Worm (Caenorhabditis elegans): ENCODE results near the gene nmgp-1.

Gene nmgp-1

DNA sequence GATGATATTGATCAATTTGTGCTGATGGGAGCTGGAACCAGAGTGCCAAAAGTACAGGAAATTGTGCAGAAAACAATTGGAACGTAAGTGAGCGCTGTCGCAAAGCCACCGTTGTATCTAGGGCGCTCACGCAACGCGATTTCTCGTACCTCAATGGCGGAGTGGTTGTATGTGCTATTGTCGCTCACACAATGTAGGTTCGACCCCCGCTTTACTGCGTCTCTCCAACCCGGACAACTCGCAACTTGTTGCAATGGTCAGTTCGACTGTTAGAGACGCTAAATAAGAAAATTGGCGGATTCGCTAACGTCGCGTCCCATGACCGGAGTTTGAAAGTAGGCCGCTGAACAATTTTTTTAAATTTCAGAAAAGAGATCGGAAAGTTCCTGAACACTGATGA, 12.2 kb upstream of the nmgp-1 start (continued):
- no peak for TF ChIP-seq daf-12 (tag; optimal IDR thresholded peaks at IDR 0.05)
- no peak for TF ChIP-seq attf-4 (tag; optimal IDR thresholded peaks at IDR 0.05)
- 0 out of 2 replicates have a peak, but pooled peaks have one; percentile 13 for TF ChIP-seq mxl-2 (GFP tag; conservative IDR thresholded peaks at IDR 0.05)
- TF ChIP-seq lin-1 (GFP tag; IDR thresholded peaks at IDR 0.05), result peak; percentile 76
- peak; percentile 21; the same call in 1 of the 2 replicates for TF ChIP-seq Y105C5A.15 (GFP tag; IDR thresholded peaks at IDR 0.05)
- no peak for TF ChIP-seq cey-2 (tag; optimal IDR thresholded peaks at IDR 0.05; ENCODE audit: borderline replicate concordance, insufficient read depth)
- peak; percentile 22; the same call in 1 of the 2 replicates for TF ChIP-seq daf-19 (GFP tag; conservative IDR thresholded peaks at IDR 0.05)
- no peak for TF ChIP-seq Y75B8A.6 (GFP tag; IDR thresholded peaks at IDR 0.05)
- peak; percentile 30 for TF ChIP-seq nhr-48 (tag; optimal IDR thresholded peaks at IDR 0.05)
- peak; percentile 70 for TF ChIP-seq lim-7 (GFP tag; IDR thresholded peaks at IDR 0.05)
- TF ChIP-seq unc-39 (tag; optimal IDR thresholded peaks at IDR 0.05), result no peak
- no peak for TF ChIP-seq Y48G9A.11 (GFP tag; IDR thresholded peaks at IDR 0.05)
- no peak for TF ChIP-seq egl-27 (tag; optimal IDR thresholded peaks at IDR 0.05)
- peak; percentile 31 for TF ChIP-seq rbr-2 (tag; optimal IDR thresholded peaks at IDR 0.05)
- TF ChIP-seq nhr-237 (tag; optimal IDR thresholded peaks at IDR 0.05), result no peak
- no peak for TF ChIP-seq zip-11 (GFP tag; IDR thresholded peaks at IDR 0.05)
- no peak for TF ChIP-seq lin-29 (GFP tag; IDR thresholded peaks at IDR 0.05)
- no peak for TF ChIP-seq tag-97 (GFP tag; IDR thresholded peaks at IDR 0.05)
- TF ChIP-seq ceh-20 (GFP tag; IDR thresholded peaks at IDR 0.05), result 0 out of 2 replicates have a peak, but pooled peaks have one; percentile 30
- peak; percentile 48 for TF ChIP-seq hlh-30 (tag; optimal IDR thresholded peaks at IDR 0.05; ENCODE audit: insufficient read depth)
- TF ChIP-seq nhr-111 (GFP tag; optimal IDR thresholded peaks at IDR 0.05), result peak; percentile 10
- TF ChIP-seq lsy-2 (tag; optimal IDR thresholded peaks at IDR 0.05), result peak in 1 of 2 experiments; percentile 35
- no peak for TF ChIP-seq daf-8 (GFP tag; IDR thresholded peaks at IDR 0.05)
- no peak for TF ChIP-seq fkh-10 (GFP tag; optimal IDR thresholded peaks at IDR 0.05)
- TF ChIP-seq saeg-2 (GFP tag; IDR thresholded peaks at IDR 0.05), result no peak
- peak; percentile 56 for TF ChIP-seq mxl-3 (GFP tag; optimal IDR thresholded peaks at IDR 0.05)
- TF ChIP-seq vab-7 (GFP tag; IDR thresholded peaks at IDR 0.05), result no peak; the same call in 1 of the 2 replicates
- no peak for TF ChIP-seq hif-1 (tag; optimal IDR thresholded peaks at IDR 0.05)
- peak; percentile 77; the same call in 1 of the 2 replicates for TF ChIP-seq D1046.2 (GFP tag; IDR thresholded peaks at IDR 0.05)

DNA sequence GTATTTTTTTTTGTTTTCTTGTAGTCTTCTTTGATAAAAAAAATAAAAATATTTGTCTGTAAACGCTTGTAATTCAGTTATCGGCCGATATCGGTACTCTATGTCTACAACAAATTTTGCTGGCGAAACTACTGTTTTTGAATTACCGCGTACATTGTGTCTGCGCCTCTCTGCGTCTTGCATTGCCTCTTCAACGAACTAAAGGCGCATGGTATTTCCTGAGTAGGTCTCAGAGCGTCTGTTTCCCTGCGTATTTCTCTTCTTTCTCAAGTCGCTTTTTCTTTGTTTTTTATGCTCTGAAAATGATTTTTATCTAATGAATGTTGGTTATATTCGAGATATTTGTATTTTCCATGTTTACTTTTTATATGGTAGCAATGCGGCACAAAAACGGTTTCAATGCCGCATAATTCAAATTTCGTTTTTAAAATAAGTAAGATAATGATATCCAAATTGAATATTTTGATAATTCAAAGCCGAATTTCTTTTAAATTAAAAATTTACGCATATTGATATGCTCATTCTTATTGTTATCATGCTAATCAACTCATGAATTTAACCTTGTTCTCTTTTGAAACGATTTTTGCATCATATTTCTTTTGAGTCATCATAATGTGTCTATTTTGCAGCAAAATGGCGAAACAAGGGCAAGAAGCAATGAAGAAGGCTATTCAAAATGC, 9.7 kb upstream of the nmgp-1 start, which contains the start of gene phb-2:
phb-2 (plus strand) TSS at position 630 of the 680 bp plus-strand sequence.
- TF ChIP-seq ceh-82 (tag; optimal IDR thresholded peaks at IDR 0.05), result no peak
- TF ChIP-seq skn-1 (tag; optimal IDR thresholded peaks at IDR 0.05), result no peak
- no peak for TF ChIP-seq zfp-3 (GFP tag; conservative IDR thresholded peaks at IDR 0.05)
- peak; percentile 52 for TF ChIP-seq nhr-77 (tag; optimal IDR thresholded peaks at IDR 0.05)
- TF ChIP-seq lin-38 (GFP tag; IDR thresholded peaks at IDR 0.05), result peak; percentile 73
- no peak for TF ChIP-seq zip-2 (tag; optimal IDR thresholded peaks at IDR 0.05)
- peak; percentile 95 for TF ChIP-seq aha-1 (tag)
- peak; percentile 63 for TF ChIP-seq lin-13 (GFP tag; optimal IDR thresholded peaks at IDR 0.05)
- 0 out of 2 replicates have a peak, but pooled peaks have one; percentile 18 for TF ChIP-seq daf-19 (GFP tag; conservative IDR thresholded peaks at IDR 0.05)
- no peak for TF ChIP-seq daf-12 (tag; optimal IDR thresholded peaks at IDR 0.05)
- no peak for TF ChIP-seq ceh-44 (GFP tag; IDR thresholded peaks at IDR 0.05)
- TF ChIP-seq dve-1 (tag; optimal IDR thresholded peaks at IDR 0.05; ENCODE audit: insufficient read depth), result peak; percentile 50
- TF ChIP-seq zfp-2 (tag; optimal IDR thresholded peaks at IDR 0.05), result no peak
- TF ChIP-seq F37D6.2 (tag; optimal IDR thresholded peaks at IDR 0.05), result no peak
- TF ChIP-seq dmd-9 (GFP tag; IDR thresholded peaks at IDR 0.05), result no peak
- TF ChIP-seq F26F4.8 (GFP tag; conservative IDR thresholded peaks at IDR 0.05), result no peak
- TF ChIP-seq saeg-2 (GFP tag; IDR thresholded peaks at IDR 0.05), result no peak
- peak in 1 of 2 experiments; percentile 45 for TF ChIP-seq hif-1 (tag; optimal IDR thresholded peaks at IDR 0.05)
- no peak for TF ChIP-seq D1046.2 (GFP tag; IDR thresholded peaks at IDR 0.05)
- TF ChIP-seq nhr-237 (tag; optimal IDR thresholded peaks at IDR 0.05), result no peak
- no peak for TF ChIP-seq aly-2 (tag; optimal IDR thresholded peaks at IDR 0.05)
- TF ChIP-seq hlh-30 (tag; optimal IDR thresholded peaks at IDR 0.05; ENCODE audit: insufficient read depth), result peak; percentile 81
- no peak for TF ChIP-seq mdt-29 (GFP tag; IDR thresholded peaks at IDR 0.05)
- TF ChIP-seq ZK546.5 (tag; optimal IDR thresholded peaks at IDR 0.05), result no peak
- TF ChIP-seq egl-43 (GFP tag; IDR thresholded peaks at IDR 0.05), result no peak
- TF ChIP-seq nhr-10 (tag; optimal IDR thresholded peaks at IDR 0.05), result no peak
- TF ChIP-seq ZK337.2 (GFP tag; IDR thresholded peaks at IDR 0.05), result no peak
- no peak for TF ChIP-seq lim-7 (GFP tag; IDR thresholded peaks at IDR 0.05)

Measured in whole organism, L4 larva.